Fruit fly (Drosophila melanogaster): ENCODE results near the gene cu.

cu gene

dm6 chr3R:11167931-11168465, 29.4 kb upstream of the cu start, which contains the start of gene Ugt35E2:
TSS of gene Ugt35E2 (minus strand) at chr3R:11167981.
- no peak for TF ChIP-seq CG10348 (GFP tag; IDR thresholded peaks at IDR 0.05)
- no peak for TF ChIP-seq CG8301 (tag; optimal IDR thresholded peaks at IDR 0.05)
- no peak for TF ChIP-seq CG15710 (tag; optimal IDR thresholded peaks at IDR 0.05)
- TF ChIP-seq EcR (GFP tag; optimal IDR thresholded peaks at IDR 0.05), result no peak
- no peak for TF ChIP-seq Pif1A (GFP tag; optimal IDR thresholded peaks at IDR 0.05)
- TF ChIP-seq CG32121 (GFP tag; IDR thresholded peaks at IDR 0.05), result no peak
- TF ChIP-seq CG14655 (GFP tag; optimal IDR thresholded peaks at IDR 0.05), result no peak
- TF ChIP-seq D1 (tag; optimal IDR thresholded peaks at IDR 0.05), result no peak
- no peak for TF ChIP-seq gl (tag; optimal IDR thresholded peaks at IDR 0.05)
- no peak for TF ChIP-seq Ets98B (GFP tag; IDR thresholded peaks at IDR 0.05)
- TF ChIP-seq CG8159 (tag; optimal IDR thresholded peaks at IDR 0.05), result no peak
- TF ChIP-seq CG17806 (tag; optimal IDR thresholded peaks at IDR 0.05), result no peak
- no peak for TF ChIP-seq CG13204 (GFP tag; optimal IDR thresholded peaks at IDR 0.05)
- no peak for TF ChIP-seq CG9948 (tag; optimal IDR thresholded peaks at IDR 0.05)
- no peak for TF ChIP-seq Pif1B (GFP tag; optimal IDR thresholded peaks at IDR 0.05)
- TF ChIP-seq CG4496 (GFP tag; IDR thresholded peaks at IDR 0.05), result no peak
- TF ChIP-seq fd96Ca (GFP tag; IDR thresholded peaks at IDR 0.05), result no peak
- no peak for TF ChIP-seq Snoo (tag; optimal IDR thresholded peaks at IDR 0.05)

- TF ChIP-seq CG13204 (GFP tag; optimal IDR thresholded peaks at IDR 0.05) (no peak), Ets98B (GFP tag; IDR thresholded peaks at IDR 0.05) (no peak), rn (GFP tag; IDR thresholded peaks at IDR 0.05) (no peak), CG12605 (GFP tag; IDR thresholded peaks at IDR 0.05) (no peak), CG8159 (tag; optimal IDR thresholded peaks at IDR 0.05) (no peak), Pif1B (GFP tag; optimal IDR thresholded peaks at IDR 0.05) (no peak), CG14655 (GFP tag; optimal IDR thresholded peaks at IDR 0.05) (no peak), Snoo (tag; optimal IDR thresholded peaks at IDR 0.05) (no peak), CG32121 (GFP tag; IDR thresholded peaks at IDR 0.05) (no peak), EcR (GFP tag; optimal IDR thresholded peaks at IDR 0.05) (no peak), CG15710 (tag; optimal IDR thresholded peaks at IDR 0.05) (no peak), Pif1A (GFP tag; optimal IDR thresholded peaks at IDR 0.05) (no peak), CG9948 (tag; optimal IDR thresholded peaks at IDR 0.05) (no peak), CG34367 (tag; optimal IDR thresholded peaks at IDR 0.05) (no peak), CG4496 (GFP tag; IDR thresholded peaks at IDR 0.05) (no peak), CG10348 (GFP tag; IDR thresholded peaks at IDR 0.05) (no peak)
These were observed 27.2 kb upstream of the cu start, which contains the start of gene Ugt35B1 for dm6 chr3R:11170146-11170545. TSS of gene Ugt35B1 (minus strand) at chr3R:11170246.

- TF ChIP-seq CG32121 (GFP tag; IDR thresholded peaks at IDR 0.05), result no peak
- TF ChIP-seq CG9948 (tag; optimal IDR thresholded peaks at IDR 0.05), result no peak
- TF ChIP-seq CG15710 (tag; optimal IDR thresholded peaks at IDR 0.05), result no peak
- TF ChIP-seq Pif1A (GFP tag; optimal IDR thresholded peaks at IDR 0.05), result no peak
These were observed 24.8 kb upstream of the cu start, which contains the start of gene Ugt35A1 for dm6 chr3R:11172460-11173168. TSS of gene Ugt35A1 (minus strand) at chr3R:11172664.

dm6 chr3R:11173169-11173506, 24.3 kb upstream of the cu start:
- TF ChIP-seq CG14655 (GFP tag; optimal IDR thresholded peaks at IDR 0.05) (no peak), CG10348 (GFP tag; IDR thresholded peaks at IDR 0.05) (no peak), CG17806 (tag; optimal IDR thresholded peaks at IDR 0.05) (no peak), CG13204 (GFP tag; optimal IDR thresholded peaks at IDR 0.05) (no peak), CG8159 (tag; optimal IDR thresholded peaks at IDR 0.05) (no peak), D1 (tag; optimal IDR thresholded peaks at IDR 0.05) (no peak), CG34367 (tag; optimal IDR thresholded peaks at IDR 0.05) (no peak), fd96Ca (GFP tag; IDR thresholded peaks at IDR 0.05) (no peak), CG8301 (tag; optimal IDR thresholded peaks at IDR 0.05) (no peak), EcR (GFP tag; optimal IDR thresholded peaks at IDR 0.05) (no peak), CG4496 (GFP tag; IDR thresholded peaks at IDR 0.05) (no peak), CG32121 (GFP tag; IDR thresholded peaks at IDR 0.05) (no peak), gl (tag; optimal IDR thresholded peaks at IDR 0.05) (no peak), Pif1B (GFP tag; optimal IDR thresholded peaks at IDR 0.05) (no peak), Ets98B (GFP tag; IDR thresholded peaks at IDR 0.05) (no peak), CG15710 (tag; optimal IDR thresholded peaks at IDR 0.05) (no peak), rn (GFP tag; IDR thresholded peaks at IDR 0.05) (no peak)

- no peak for TF ChIP-seq Ets98B (GFP tag; IDR thresholded peaks at IDR 0.05)
- no peak for TF ChIP-seq Pif1A (GFP tag; optimal IDR thresholded peaks at IDR 0.05)
- no peak for TF ChIP-seq D1 (tag; optimal IDR thresholded peaks at IDR 0.05)
- TF ChIP-seq CG8301 (tag; optimal IDR thresholded peaks at IDR 0.05), result no peak
- TF ChIP-seq CG10348 (GFP tag; IDR thresholded peaks at IDR 0.05), result no peak
- no peak for TF ChIP-seq fd96Ca (GFP tag; IDR thresholded peaks at IDR 0.05)
- TF ChIP-seq Snoo (tag; optimal IDR thresholded peaks at IDR 0.05), result no peak
- no peak for TF ChIP-seq Pif1B (GFP tag; optimal IDR thresholded peaks at IDR 0.05)
- no peak for TF ChIP-seq CG14655 (GFP tag; optimal IDR thresholded peaks at IDR 0.05)
- TF ChIP-seq CG4496 (GFP tag; IDR thresholded peaks at IDR 0.05), result no peak
- TF ChIP-seq CG17806 (tag; optimal IDR thresholded peaks at IDR 0.05), result no peak
- no peak for TF ChIP-seq CG15710 (tag; optimal IDR thresholded peaks at IDR 0.05)
- no peak for TF ChIP-seq CG13204 (GFP tag; optimal IDR thresholded peaks at IDR 0.05)
- no peak for TF ChIP-seq EcR (GFP tag; optimal IDR thresholded peaks at IDR 0.05)
- TF ChIP-seq CG9948 (tag; optimal IDR thresholded peaks at IDR 0.05), result no peak
- TF ChIP-seq CG8159 (tag; optimal IDR thresholded peaks at IDR 0.05), result no peak
- no peak for TF ChIP-seq rn (GFP tag; IDR thresholded peaks at IDR 0.05)
These were observed 22.1 kb upstream of the cu start, which contains the start of the genes Ugt304A1 and Ugt303A1 for dm6 chr3R:11175308-11175707. TSS of gene Ugt304A1 (minus strand) at chr3R:11175408. TSS of gene Ugt303A1 (plus strand) at chr3R:11175529.
